Worm (Caenorhabditis elegans) whole organism, late embryonic: ENCODE measurements around the gene swip-10.

ENCODE experiments used
- ama-1 ChIP-seq: fragments of 150-350 bp; optimal IDR thresholded peaks from 2 replicates; lab custom pipeline; 2014
- ceh-6 ChIP-seq: fragments of 200-800 bp; sonication (Bioruptor generic); optimal IDR thresholded peaks from 2 replicates; lab custom pipeline; 2018; ENCODE audit warnings: mild to moderate bottlenecking, missing genetic modification characterization, missing compliant biosample characterization
- ceh-9 ChIP-seq: sonication (generic microtip); optimal IDR thresholded peaks from 2 replicates; lab custom pipeline; 2016; ENCODE audit warnings: mild to moderate bottlenecking, missing genetic modification characterization, inconsistent platforms, missing compliant biosample characterization
- lim-6 ChIP-seq: sonication (generic microtip); optimal IDR thresholded peaks from 2 replicates; lab custom pipeline; 2016; ENCODE audit warnings: missing genetic modification characterization, missing compliant biosample characterization
- lin-11 ChIP-seq: fragments of 200-800 bp; sonication (Bioruptor generic); optimal IDR thresholded peaks from 2 replicates; lab custom pipeline; 2018; ENCODE audit warnings: mild to moderate bottlenecking, missing genetic modification characterization, missing compliant biosample characterization
- mec-3 ChIP-seq: sonication (generic microtip); optimal IDR thresholded peaks from 2 replicates; lab custom pipeline; 2016; ENCODE audit warnings: borderline replicate concordance, missing genetic modification characterization, missing compliant biosample characterization
- pat-9 ChIP-seq: fragments of 200-800 bp; sonication (Bioruptor generic); optimal IDR thresholded peaks from 2 replicates; lab custom pipeline; 2018; ENCODE audit warnings: mild to moderate bottlenecking, missing genetic modification characterization, moderate library complexity, missing compliant biosample characterization
- rnt-1 ChIP-seq: sonication (generic microtip); optimal IDR thresholded peaks from 2 replicates; lab custom pipeline; 2016; ENCODE audit warnings: missing genetic modification characterization, missing compliant biosample characterization
- syd-9 ChIP-seq: sonication (generic microtip); optimal IDR thresholded peaks from 2 replicates; lab custom pipeline; 2016; ENCODE audit warnings: mild to moderate bottlenecking, missing genetic modification characterization, moderate library complexity, missing compliant biosample characterization
- tbx-2 ChIP-seq: sonication (generic microtip); optimal IDR thresholded peaks from 2 replicates; lab custom pipeline; 2016; ENCODE audit warnings: missing genetic modification characterization, missing compliant biosample characterization

ce11 chrX:2074055-2074454 lies 44.0 kb downstream of the swip-10 start, which contains the start of gene txdc-12.2:
- no peak for TF ChIP-seq ceh-6 (GFP tag; lab: Kevin White, UChicago)
- TF ChIP-seq ceh-9 (tag; lab: Kevin White, UChicago) = no peak
- TF ChIP-seq rnt-1 (tag; lab: Kevin White, UChicago) = no peak
- no peak for TF ChIP-seq tbx-2
- TF ChIP-seq syd-9 (tag; lab: Kevin White, UChicago) = no peak
- no peak for TF ChIP-seq mec-3
- no peak for TF ChIP-seq pat-9 (tag; lab: Kevin White, UChicago)
- no peak for TF ChIP-seq ama-1
- TF ChIP-seq lin-11 (tag; lab: Kevin White, UChicago) = no peak
- no peak for TF ChIP-seq lim-6 (tag; lab: Kevin White, UChicago)
